Worm (Caenorhabditis elegans) whole organism, L2 larva: ENCODE measurements around the gene F22F7.4.
"Not testable (repeated sequence)": the region's sequence is repeated elsewhere in the genome, so short reads cannot be mapped to it uniquely, and the experiment has no call there.

Experiments used
- C34F6.9 ChIP-seq: fragments of 150-350 bp; optimal IDR thresholded peaks from 2 replicates; lab custom pipeline; 2014; ENCODE audit warnings: missing biosample characterization, missing genetic modification characterization
- F13H6.1 ChIP-seq: sonication (generic microtip); optimal IDR thresholded peaks from 2 replicates; lab custom pipeline; 2016; ENCODE audit warnings: missing genetic modification characterization, missing compliant biosample characterization
- R02D3.7 ChIP-seq: fragments of 150-350 bp; optimal IDR thresholded peaks from 2 replicates; lab custom pipeline; 2014; ENCODE audit warnings: missing biosample characterization, missing genetic modification characterization
- ZK546.5 ChIP-seq: sonication (generic microtip); optimal IDR thresholded peaks from 2 replicates; lab custom pipeline; 2017; ENCODE audit warnings: missing biosample characterization, missing genetic modification characterization
- aly-2 ChIP-seq: fragments of 150-350 bp; optimal IDR thresholded peaks from 2 replicates; lab custom pipeline; 2014; ENCODE audit warnings: missing biosample characterization, missing genetic modification characterization
- ama-1 ChIP-seq: fragments of 150-350 bp; optimal IDR thresholded peaks from 2 replicates; lab custom pipeline; 2018; ENCODE audit warnings: inconsistent platforms
- ceh-16 ChIP-seq: fragments of 150-350 bp; optimal IDR thresholded peaks from 2 replicates; lab custom pipeline; 2014; ENCODE audit warnings: missing biosample characterization, missing genetic modification characterization
- crh-2 ChIP-seq: sonication (generic microtip); optimal IDR thresholded peaks from 2 replicates; lab custom pipeline; 2017; ENCODE audit warnings: missing biosample characterization, missing genetic modification characterization
- dmd-4 ChIP-seq: sonication (generic microtip); optimal IDR thresholded peaks from 2 replicates; lab custom pipeline; 2017; ENCODE audit warnings: missing biosample characterization, missing genetic modification characterization
- egl-27 ChIP-seq: sonication (generic microtip); optimal IDR thresholded peaks from 3 replicates; lab custom pipeline; 2017; ENCODE audit warnings: missing biosample characterization, missing genetic modification reagents, missing genetic modification characterization
- elt-3 ChIP-seq: sonication (generic microtip); optimal IDR thresholded peaks from 2 replicates; lab custom pipeline; 2017; ENCODE audit warnings: missing biosample characterization, missing genetic modification characterization
- lin-11 ChIP-seq: fragments of 150-350 bp; sonication (generic microtip); optimal IDR thresholded peaks from 2 replicates; lab custom pipeline; 2014; ENCODE audit warnings: missing biosample characterization, missing genetic modification characterization, inconsistent platforms, mixed read lengths
- lin-13 ChIP-seq: fragments of 150-350 bp; optimal IDR thresholded peaks from 2 replicates; lab custom pipeline; 2014; ENCODE audit warnings: missing biosample characterization, missing genetic modification reagents, missing genetic modification characterization
- lsy-2 ChIP-seq, 2 experiments: fragments of 150-350 bp in 1 of 2; sonication (generic microtip) in 1 of 2; optimal IDR thresholded peaks; 2 replicates each; lab custom pipeline; 2014 to 2017; ENCODE audit warnings: missing biosample characterization in 2 of 2, missing genetic modification characterization in 2 of 2
- mab-5 ChIP-seq: fragments of 150-350 bp; optimal IDR thresholded peaks from 2 replicates; lab custom pipeline; 2014; ENCODE audit warnings: missing biosample characterization, missing genetic modification characterization
- nhr-12 ChIP-seq: fragments of 150-350 bp; optimal IDR thresholded peaks from 2 replicates; lab custom pipeline; 2014; ENCODE audit warnings: missing biosample characterization, missing genetic modification characterization
- nhr-129 ChIP-seq: fragments of 150-350 bp; optimal IDR thresholded peaks from 2 replicates; lab custom pipeline; 2014; ENCODE audit warnings: missing biosample characterization, missing genetic modification characterization
- nhr-23 ChIP-seq: fragments of 150-350 bp; optimal IDR thresholded peaks from 2 replicates; lab custom pipeline; 2014; ENCODE audit warnings: missing biosample characterization, missing genetic modification reagents, missing genetic modification characterization
- nhr-237 ChIP-seq: fragments of 150-350 bp; optimal IDR thresholded peaks from 2 replicates; lab custom pipeline; 2014; ENCODE audit warnings: missing biosample characterization, missing genetic modification characterization
- nhr-6 ChIP-seq: fragments of 150-350 bp; optimal IDR thresholded peaks from 2 replicates; lab custom pipeline; 2014; ENCODE audit warnings: missing biosample characterization, missing genetic modification characterization
- peb-1 ChIP-seq: fragments of 150-350 bp; optimal IDR thresholded peaks from 2 replicates; lab custom pipeline; 2014; ENCODE audit warnings: missing biosample characterization, missing genetic modification characterization
- sem-4 ChIP-seq: fragments of 150-350 bp; optimal IDR thresholded peaks from 2 replicates; lab custom pipeline; 2014; ENCODE audit warnings: missing biosample characterization, missing genetic modification reagents, missing genetic modification characterization
- skn-1 ChIP-seq: sonication (generic microtip); optimal IDR thresholded peaks from 2 replicates; lab custom pipeline; 2017; ENCODE audit warnings: missing biosample characterization, missing genetic modification characterization
- snpc-4 ChIP-seq: fragments of 150-350 bp; optimal IDR thresholded peaks from 2 replicates; lab custom pipeline; 2014; ENCODE audit warnings: missing biosample characterization, missing genetic modification characterization
- unc-39 ChIP-seq: fragments of 150-350 bp; optimal IDR thresholded peaks from 2 replicates; lab custom pipeline; 2014; ENCODE audit warnings: missing biosample characterization, missing genetic modification characterization
- unc-55 ChIP-seq: fragments of 150-350 bp; sonication (generic microtip); optimal IDR thresholded peaks from 3 replicates; lab custom pipeline; 2014; ENCODE audit warnings: missing biosample characterization, missing genetic modification reagents, missing genetic modification characterization
- unc-62 ChIP-seq: fragments of 150-350 bp; optimal IDR thresholded peaks from 2 replicates; lab custom pipeline; 2014; ENCODE audit warnings: missing biosample characterization, missing genetic modification reagents, missing genetic modification characterization
- zag-1 ChIP-seq: fragments of 150-350 bp; optimal IDR thresholded peaks from 2 replicates; lab custom pipeline; 2014; ENCODE audit warnings: missing biosample characterization, missing genetic modification characterization
- ztf-1 ChIP-seq: fragments of 200-800 bp; sonication (Bioruptor generic); conservative IDR thresholded peaks from 2 replicates; pipeline ENCODE4 v1.3.6; 2022; ENCODE audit warnings: missing genetic modification characterization, missing compliant biosample characterization
- ztf-4 ChIP-seq: fragments of 150-350 bp; optimal IDR thresholded peaks from 2 replicates; lab custom pipeline; 2014; ENCODE audit warnings: missing biosample characterization, missing genetic modification characterization

Gene F22F7.4

ce11 chrV:2149432-2149831 is 43.6 kb upstream of the F22F7.4 start, which contains the start of gene C45H4.21:
TSS of gene C45H4.21 (minus strand) at chrV:2149532.
- TF ChIP-seq egl-27 (tag; lab: Kevin White, UChicago) (no peak), lin-13 (GFP tag; lab: Kevin White, UChicago) (no peak), C34F6.9 (tag; lab: Kevin White, UChicago) (no peak), nhr-12 (tag; lab: Kevin White, UChicago) (no peak), peb-1 (tag; lab: Kevin White, UChicago) (no peak), skn-1 (no peak), F13H6.1 (tag; lab: Kevin White, UChicago) (no peak), ztf-4 (tag; lab: Kevin White, UChicago) (no peak), lin-11 (tag; lab: Kevin White, UChicago) (no peak), sem-4 (tag; lab: Kevin White, UChicago) (no peak)

DNA sequence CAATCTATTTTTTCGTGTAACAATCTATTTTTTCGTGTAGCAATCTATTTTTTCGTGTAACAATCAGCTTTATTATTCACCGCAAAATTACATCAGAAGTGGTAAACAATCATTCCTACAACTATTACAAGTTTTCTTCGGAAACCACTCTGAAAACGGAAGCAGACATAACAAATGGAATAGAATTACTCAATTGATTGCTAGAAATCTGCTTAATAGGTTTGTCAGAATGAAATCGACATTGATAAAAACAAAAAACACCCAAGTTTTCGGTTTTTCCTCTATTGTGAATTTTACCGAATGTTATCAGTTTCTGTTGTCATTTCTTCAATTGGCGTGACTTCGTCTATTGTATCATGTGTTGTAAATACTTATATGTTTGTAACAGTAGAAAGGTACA is 40.9 kb upstream of the F22F7.4 start, which contains the start of gene srbc-20:
Gene srbc-20 (plus strand): TSS at position 301 of the 400 bp plus-strand sequence.
- TF ChIP-seq snpc-4 (tag; lab: Kevin White, UChicago) (no peak), lsy-2 (tag; optimal IDR thresholded peaks at IDR 0.05; lab: Kevin White, UChicago) (no peak), R02D3.7 (no peak), crh-2 (tag; lab: Kevin White, UChicago) (no peak), ama-1 (lab: Kevin White, UChicago) (no peak), mab-5 (tag; lab: Kevin White, UChicago) (no peak), lin-13 (GFP tag; lab: Kevin White, UChicago) (no peak), ceh-16 (no peak), nhr-6 (tag; lab: Kevin White, UChicago) (no peak), aly-2 (tag; lab: Kevin White, UChicago) (no peak), lin-11 (tag; lab: Kevin White, UChicago) (no peak), ztf-1 (GFP tag; lab: Robert Waterston, UW) (no peak), peb-1 (tag; lab: Kevin White, UChicago) (no peak)
- TF ChIP-seq, all 48 proteins: peak for 0

ce11 chrV:2146044-2146443 is 40.2 kb upstream of the F22F7.4 start, which contains the start of gene str-52:
TSS of gene str-52 (minus strand) at chrV:2146144.
- TF ChIP-seq nhr-237 (tag; lab: Kevin White, UChicago) (no peak), skn-1 (no peak), unc-39 (tag; lab: Kevin White, UChicago) (no peak), dmd-4 (tag; lab: Kevin White, UChicago) (no peak), snpc-4 (tag; lab: Kevin White, UChicago) (no peak), ztf-4 (tag; lab: Kevin White, UChicago) (no peak), unc-55 (GFP tag; lab: Kevin White, UChicago) (no peak), zag-1 (tag; lab: Kevin White, UChicago) (no peak), elt-3 (tag; lab: Kevin White, UChicago) (no peak), C34F6.9 (tag; lab: Kevin White, UChicago) (no peak), nhr-23 (tag; lab: Kevin White, UChicago) (no peak), peb-1 (tag; lab: Kevin White, UChicago) (no peak), ceh-16 (no peak), nhr-6 (tag; lab: Kevin White, UChicago) (no peak), lsy-2 (tag; optimal IDR thresholded peaks at IDR 0.05; lab: Kevin White, UChicago) (no peak), nhr-12 (tag; lab: Kevin White, UChicago) (no peak)

DNA sequence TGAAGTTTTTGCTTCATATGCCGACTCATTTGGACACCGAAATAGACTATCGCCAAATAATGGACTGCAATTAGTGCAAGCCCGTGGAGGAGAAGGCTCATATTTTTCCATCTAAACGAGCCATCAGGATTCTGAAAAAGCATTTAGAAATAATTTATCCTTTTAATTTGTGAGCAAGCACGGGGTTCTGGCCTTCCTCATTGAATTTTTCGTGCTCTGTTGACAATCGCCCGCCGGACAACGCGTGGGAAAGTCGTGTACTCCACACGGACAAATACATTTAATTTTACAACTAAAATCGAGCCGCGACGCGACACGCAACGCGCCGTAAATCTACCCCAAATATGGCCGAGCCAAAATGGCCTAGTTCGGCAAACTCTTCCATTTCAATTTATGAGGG is 38.5 kb upstream of the F22F7.4 start, which contains the start of gene F22F7.12:
Gene F22F7.12 (minus strand): TSS at position 101 of the 400 bp plus-strand sequence.
- TF ChIP-seq F13H6.1, dmd-4, zag-1 (tag; lab: Kevin White, UChicago): not testable (repeated sequence)
- TF ChIP-seq, all 48 proteins: peak for 0; not testable (repeated sequence) for 48

ce11 chrV:2139918-2140317 is 34.0 kb upstream of the F22F7.4 start, which contains the start of gene F22F7.7:
TSS of gene F22F7.7 (minus strand) at chrV:2140042.
- no peak for TF ChIP-seq peb-1 (tag; lab: Kevin White, UChicago)
- TF ChIP-seq elt-3 (tag; lab: Kevin White, UChicago), result no peak
- no peak for TF ChIP-seq skn-1
- TF ChIP-seq F13H6.1 (tag; lab: Kevin White, UChicago), result no peak
- no peak for TF ChIP-seq nhr-6 (tag; lab: Kevin White, UChicago)
- no peak for TF ChIP-seq egl-27 (tag; lab: Kevin White, UChicago)
- TF ChIP-seq ama-1 (lab: Kevin White, UChicago), result no peak
- TF ChIP-seq R02D3.7, result no peak
- TF ChIP-seq nhr-23 (tag; lab: Kevin White, UChicago), result no peak
- TF ChIP-seq sem-4 (tag; lab: Kevin White, UChicago), result no peak
- no peak for TF ChIP-seq nhr-237 (tag; lab: Kevin White, UChicago)
- TF ChIP-seq ZK546.5 (tag; lab: Kevin White, UChicago), result no peak
- TF ChIP-seq ceh-16, result no peak

DNA sequence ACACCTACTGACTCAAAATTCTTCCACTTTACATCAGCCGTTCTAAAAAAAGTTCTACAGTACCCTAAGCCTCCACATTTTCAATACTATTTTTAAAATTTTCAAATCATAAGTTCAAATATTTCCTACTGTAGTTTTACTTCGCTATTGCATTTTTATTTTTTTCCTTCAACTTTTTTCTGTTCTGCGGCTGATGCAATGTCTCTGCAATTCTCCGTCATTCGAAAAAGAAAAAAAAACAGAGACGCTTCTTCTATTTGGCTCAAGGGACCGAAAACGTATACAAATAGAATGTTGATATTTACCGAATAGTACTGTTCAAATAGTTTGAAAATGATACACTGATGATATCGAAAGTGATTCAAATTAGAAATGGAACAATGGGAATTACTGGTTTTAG is 32.4 kb upstream of the F22F7.4 start:
- no peak for TF ChIP-seq unc-62 (GFP tag; lab: Kevin White, UChicago)
- peak; percentile 98 for TF ChIP-seq nhr-129 (tag; lab: Kevin White, UChicago)
